Worm (Caenorhabditis elegans) whole organism, L3 larva: ENCODE measurements around the gene C29F9.8.
"Not testable (repeated sequence)": the region's sequence is repeated elsewhere in the genome, so short reads cannot be mapped to it uniquely, and the experiment has no call there.

Source experiments
- R02D3.7 ChIP-seq: fragments of 150-350 bp; optimal IDR thresholded peaks from 2 replicates; lab custom pipeline; 2014; ENCODE audit warnings: missing biosample characterization, missing genetic modification characterization
- ZK546.5 ChIP-seq: sonication (generic microtip); optimal IDR thresholded peaks from 2 replicates; lab custom pipeline; 2017; ENCODE audit warnings: missing biosample characterization, missing genetic modification characterization
- aly-2 ChIP-seq: fragments of 150-350 bp; optimal IDR thresholded peaks from 2 replicates; lab custom pipeline; 2014; ENCODE audit warnings: missing biosample characterization, missing genetic modification characterization
- ama-1 ChIP-seq: fragments of 150-350 bp; optimal IDR thresholded peaks from 2 replicates; lab custom pipeline; 2018
- ceh-16 ChIP-seq: sonication (generic microtip); optimal IDR thresholded peaks from 2 replicates; lab custom pipeline; 2017; ENCODE audit warnings: missing biosample characterization, missing genetic modification characterization
- ceh-28 ChIP-seq: fragments of 150-350 bp; optimal IDR thresholded peaks from 2 replicates; lab custom pipeline; 2014; ENCODE audit warnings: missing biosample characterization, missing genetic modification reagents, missing genetic modification characterization
- ceh-82 ChIP-seq: fragments of 150-350 bp; optimal IDR thresholded peaks from 2 replicates; lab custom pipeline; 2014; ENCODE audit warnings: missing biosample characterization, missing genetic modification characterization
- ceh-9 ChIP-seq: sonication (generic microtip); optimal IDR thresholded peaks from 2 replicates; lab custom pipeline; 2018; ENCODE audit warnings: missing biosample characterization, missing genetic modification characterization
- egl-27 ChIP-seq: sonication (generic microtip); optimal IDR thresholded peaks from 4 replicates; lab custom pipeline; 2017; ENCODE audit warnings: missing biosample characterization, missing genetic modification reagents, missing genetic modification characterization
- egl-5 ChIP-seq: fragments of 150-350 bp; optimal IDR thresholded peaks from 2 replicates; lab custom pipeline; 2017; ENCODE audit warnings: missing biosample characterization, missing genetic modification reagents, missing genetic modification characterization, inconsistent platforms
- elt-1 ChIP-seq: fragments of 150-350 bp; optimal IDR thresholded peaks from 2 replicates; lab custom pipeline; 2014; ENCODE audit warnings: missing biosample characterization, missing genetic modification characterization
- elt-2 ChIP-seq: sonication (generic microtip); optimal IDR thresholded peaks from 2 replicates; lab custom pipeline; 2016; ENCODE audit warnings: missing genetic modification reagents, mild to moderate bottlenecking, missing genetic modification characterization, missing compliant biosample characterization
- elt-3 ChIP-seq, 3 experiments: fragments of 150-350 bp in 1 of 3; sonication (generic microtip) in 2 of 3; optimal IDR thresholded peaks; 2 replicates in 2 of 3; 4 replicates in 1 of 3; lab custom pipeline; 2014 to 2017; ENCODE audit warnings: missing biosample characterization in 3 of 3, missing genetic modification characterization in 3 of 3
- eor-1 ChIP-seq, 2 experiments: fragments of 150-350 bp; optimal IDR thresholded peaks; 2 replicates each; lab custom pipeline; 2014 to 2018; ENCODE audit warnings: missing biosample characterization in 2 of 2, missing genetic modification characterization in 2 of 2
- fkh-10 ChIP-seq: sonication (generic microtip); optimal IDR thresholded peaks from 2 replicates; lab custom pipeline; 2017; ENCODE audit warnings: missing biosample characterization, missing genetic modification reagents, missing genetic modification characterization
- fkh-2 ChIP-seq: fragments of 150-350 bp; optimal IDR thresholded peaks from 2 replicates; lab custom pipeline; 2014; ENCODE audit warnings: missing biosample characterization, missing genetic modification reagents, missing genetic modification characterization
- fos-1 ChIP-seq: fragments of 150-350 bp; optimal IDR thresholded peaks from 2 replicates; lab custom pipeline; 2014; ENCODE audit warnings: missing biosample characterization, missing genetic modification characterization
- hmg-11 ChIP-seq: sonication (generic microtip); optimal IDR thresholded peaks from 2 replicates; lab custom pipeline; 2016; ENCODE audit warnings: missing genetic modification characterization, missing compliant biosample characterization
- jun-1 ChIP-seq: fragments of 150-350 bp; optimal IDR thresholded peaks from 2 replicates; lab custom pipeline; 2014; ENCODE audit warnings: missing biosample characterization, missing genetic modification reagents, missing genetic modification characterization
- lin-39 ChIP-seq: fragments of 150-350 bp; optimal IDR thresholded peaks from 2 replicates; lab custom pipeline; 2018; ENCODE audit warnings: missing biosample characterization, missing genetic modification reagents, missing genetic modification characterization
- lsy-12 ChIP-seq: sonication (generic microtip); optimal IDR thresholded peaks from 2 replicates; lab custom pipeline; 2016; ENCODE audit warnings: mild to moderate bottlenecking, missing genetic modification characterization, missing compliant biosample characterization
- mml-1 ChIP-seq: fragments of 150-350 bp; sonication (generic microtip); optimal IDR thresholded peaks from 3 replicates; lab custom pipeline; 2014; ENCODE audit warnings: missing biosample characterization, missing genetic modification characterization
- nfya-1 ChIP-seq: sonication (generic microtip); optimal IDR thresholded peaks from 2 replicates; lab custom pipeline; 2017; ENCODE audit warnings: missing genetic modification characterization, mild to moderate bottlenecking, missing compliant biosample characterization, antibody characterized with exemption, moderate library complexity; ENCODE audit not compliant: insufficient read depth
- nhr-11 ChIP-seq: fragments of 150-350 bp; optimal IDR thresholded peaks from 2 replicates; lab custom pipeline; 2014; ENCODE audit warnings: missing biosample characterization, missing genetic modification characterization
- nhr-12 ChIP-seq: fragments of 150-350 bp; optimal IDR thresholded peaks from 2 replicates; lab custom pipeline; 2014; ENCODE audit warnings: missing biosample characterization, missing genetic modification characterization
- nhr-23 ChIP-seq: fragments of 150-350 bp; optimal IDR thresholded peaks from 2 replicates; lab custom pipeline; 2014; ENCODE audit warnings: missing biosample characterization, missing genetic modification reagents, missing genetic modification characterization
- nhr-237 ChIP-seq: fragments of 150-350 bp; optimal IDR thresholded peaks from 2 replicates; lab custom pipeline; 2014; ENCODE audit warnings: missing biosample characterization, missing genetic modification characterization
- nhr-25 ChIP-seq: sonication (generic microtip); optimal IDR thresholded peaks from 2 replicates; lab custom pipeline; 2017; ENCODE audit warnings: missing biosample characterization, missing genetic modification characterization
- nhr-28 ChIP-seq: fragments of 150-350 bp; optimal IDR thresholded peaks from 2 replicates; lab custom pipeline; 2014; ENCODE audit warnings: missing biosample characterization, missing genetic modification characterization
- nhr-43 ChIP-seq: sonication (generic microtip); optimal IDR thresholded peaks from 2 replicates; lab custom pipeline; 2016; ENCODE audit warnings: mild to moderate bottlenecking, missing genetic modification characterization, missing compliant biosample characterization; ENCODE audit not compliant: poor library complexity, severe bottlenecking
- nhr-67 ChIP-seq: fragments of 150-350 bp; optimal IDR thresholded peaks from 2 replicates; lab custom pipeline; 2014; ENCODE audit warnings: missing biosample characterization, missing genetic modification characterization
- nhr-76 ChIP-seq: fragments of 150-350 bp; sonication (generic microtip); optimal IDR thresholded peaks from 5 replicates; lab custom pipeline; 2014; ENCODE audit warnings: missing biosample characterization, missing genetic modification characterization
- nhr-77 ChIP-seq: fragments of 150-350 bp; optimal IDR thresholded peaks from 2 replicates; lab custom pipeline; 2014; ENCODE audit warnings: missing biosample characterization, missing genetic modification characterization
- pha-4 ChIP-seq: fragments of 150-350 bp; optimal IDR thresholded peaks from 2 replicates; lab custom pipeline; 2014; ENCODE audit warnings: missing biosample characterization, missing genetic modification reagents, missing genetic modification characterization
- pqm-1 ChIP-seq: fragments of 150-350 bp; optimal IDR thresholded peaks from 2 replicates; lab custom pipeline; 2017; ENCODE audit warnings: missing biosample characterization, missing genetic modification characterization, inconsistent platforms
- sea-2 ChIP-seq: fragments of 150-350 bp; sonication (generic microtip); optimal IDR thresholded peaks from 4 replicates; lab custom pipeline; 2014; ENCODE audit warnings: missing biosample characterization, missing genetic modification reagents, missing genetic modification characterization
- skn-1 ChIP-seq: fragments of 150-350 bp; optimal IDR thresholded peaks from 2 replicates; lab custom pipeline; 2014; ENCODE audit warnings: missing biosample characterization, missing genetic modification characterization
- snpc-4 ChIP-seq: fragments of 150-350 bp; optimal IDR thresholded peaks from 2 replicates; lab custom pipeline; 2014; ENCODE audit warnings: missing biosample characterization, missing genetic modification characterization
- tbx-2 ChIP-seq: sonication (generic microtip); optimal IDR thresholded peaks from 2 replicates; lab custom pipeline; 2016; ENCODE audit warnings: mild to moderate bottlenecking, missing genetic modification characterization, missing compliant biosample characterization
- unc-39 ChIP-seq: sonication (generic microtip); optimal IDR thresholded peaks from 4 replicates; lab custom pipeline; 2017; ENCODE audit warnings: missing biosample characterization, missing genetic modification characterization
- unc-62 ChIP-seq: fragments of 150-350 bp; sonication (generic microtip); optimal IDR thresholded peaks from 4 replicates; lab custom pipeline; 2014; ENCODE audit warnings: missing biosample characterization, missing genetic modification reagents, missing genetic modification characterization
- zag-1 ChIP-seq: fragments of 150-350 bp; optimal IDR thresholded peaks from 2 replicates; lab custom pipeline; 2014; ENCODE audit warnings: missing biosample characterization, missing genetic modification characterization
- ztf-11 ChIP-seq: fragments of 150-350 bp; optimal IDR thresholded peaks from 2 replicates; lab custom pipeline; 2014; ENCODE audit warnings: missing biosample characterization, missing genetic modification characterization
- ztf-4 ChIP-seq: fragments of 150-350 bp; optimal IDR thresholded peaks from 2 replicates; lab custom pipeline; 2014; ENCODE audit warnings: missing biosample characterization, missing genetic modification characterization

C29F9.8 gene

DNA sequence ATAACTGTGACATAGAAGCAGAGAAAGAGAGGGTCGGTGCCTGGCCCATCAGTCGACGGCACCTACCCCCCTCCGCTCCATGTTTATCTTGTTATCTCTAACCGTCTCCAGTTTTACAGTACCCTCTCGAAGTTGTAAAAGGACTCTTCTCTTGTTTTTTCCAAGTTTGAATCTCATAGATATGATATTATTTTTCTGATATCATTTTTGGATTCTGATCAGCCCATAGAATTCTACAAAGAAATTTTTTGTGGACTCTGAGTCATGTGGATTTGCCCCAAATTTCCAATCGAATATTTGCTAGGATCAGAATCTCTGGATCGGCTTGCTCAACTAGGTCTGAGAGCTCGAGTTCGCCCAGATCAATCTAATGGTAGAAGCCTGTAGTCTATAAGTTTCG is 17.7 kb upstream of the C29F9.8 start, which contains the start of gene C29F9.6:
C29F9.6 (plus strand) TSS at position 301 of the 400 bp plus-strand sequence.
- TF ChIP-seq nhr-67, result no peak
- no peak for TF ChIP-seq aly-2
- no peak for TF ChIP-seq nhr-76 (tag; lab: Kevin White, UChicago)
- no peak for TF ChIP-seq nhr-43 (tag; lab: Kevin White, UChicago)
- TF ChIP-seq egl-5 (tag; lab: Kevin White, UChicago), result no peak

DNA sequence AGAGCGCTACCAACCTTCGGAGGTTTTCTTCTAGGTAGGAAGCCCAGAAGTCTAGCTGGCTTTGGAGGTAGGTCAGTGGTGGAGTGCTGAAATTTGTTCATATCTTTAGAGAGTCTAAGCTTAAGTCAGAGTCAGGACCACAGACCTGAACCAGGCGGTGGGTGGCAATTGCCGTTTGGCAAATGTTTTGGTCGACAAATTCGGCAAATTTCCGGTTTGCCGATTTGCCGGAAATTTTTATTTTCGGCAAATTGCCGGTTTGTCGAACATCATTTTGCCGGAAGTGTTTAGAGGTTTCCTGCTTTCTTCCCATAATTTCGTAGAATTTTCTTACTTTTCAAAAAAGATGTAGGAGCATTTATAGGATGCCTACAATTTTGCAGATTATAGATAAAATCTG is 1.9 kb upstream of the C29F9.8 start, which contains the start of gene C29F9.9:
C29F9.9 (minus strand) TSS at position 101 of the 400 bp plus-strand sequence.
- not testable (repeated sequence) for TF ChIP-seq pha-4 (tag; lab: Kevin White, UChicago); elt-3 (tag; optimal IDR thresholded peaks at IDR 0.05; lab: Kevin White, UChicago); nhr-25 (tag; lab: Kevin White, UChicago)

DNA sequence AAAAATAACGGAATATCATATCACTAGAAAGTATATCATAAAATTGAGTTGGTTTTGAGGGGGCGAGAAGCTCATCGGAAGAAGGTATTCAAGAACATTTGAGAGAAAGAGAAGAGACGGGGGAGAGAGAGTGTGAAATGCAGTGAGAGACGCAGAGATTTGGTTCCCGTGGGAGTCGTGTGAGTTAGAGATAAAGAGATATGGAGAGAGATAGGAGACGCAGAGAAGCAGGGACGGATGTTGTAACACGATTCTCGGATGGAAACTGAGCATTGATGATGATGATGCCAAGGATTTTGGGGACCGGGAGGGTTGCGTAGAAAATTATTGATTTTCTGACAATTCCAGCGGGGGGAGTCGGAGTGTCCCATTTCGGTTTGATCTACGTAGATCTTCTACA is 722 bp downstream of the C29F9.8 start:
- TF ChIP-seq zag-1 (tag; lab: Kevin White, UChicago), result no peak
- TF ChIP-seq pqm-1, result no peak
- TF ChIP-seq ceh-82 (tag; lab: Kevin White, UChicago), result no peak
- no peak for TF ChIP-seq unc-39 (tag; lab: Kevin White, UChicago)
- peak; percentile 12 for TF ChIP-seq elt-2 (tag; lab: Kevin White, UChicago)
- no peak for TF ChIP-seq egl-27 (tag; lab: Kevin White, UChicago)
- TF ChIP-seq nhr-237 (tag; lab: Kevin White, UChicago), result no peak
- TF ChIP-seq fkh-2 (tag; lab: Kevin White, UChicago), result no peak
- TF ChIP-seq R02D3.7 (tag; lab: Kevin White, UChicago), result peak; percentile 13
- TF ChIP-seq ceh-16 (tag; lab: Kevin White, UChicago), result no peak
- TF ChIP-seq nfya-1 (tag; lab: Kevin White, UChicago), result peak; percentile 46
- peak; percentile 58 for TF ChIP-seq ceh-28 (tag; lab: Kevin White, UChicago)
- TF ChIP-seq lsy-12 (tag; lab: Kevin White, UChicago), result no peak
- TF ChIP-seq nhr-76 (tag; lab: Kevin White, UChicago), result no peak
- no peak for TF ChIP-seq tbx-2 (tag; lab: Kevin White, UChicago)
- TF ChIP-seq sea-2 (GFP tag; lab: Kevin White, UChicago), result no peak
- no peak for TF ChIP-seq nhr-12 (tag; lab: Kevin White, UChicago)
- no peak for TF ChIP-seq pha-4 (tag; lab: Kevin White, UChicago)
- TF ChIP-seq, all 47 proteins: peak for 4

DNA sequence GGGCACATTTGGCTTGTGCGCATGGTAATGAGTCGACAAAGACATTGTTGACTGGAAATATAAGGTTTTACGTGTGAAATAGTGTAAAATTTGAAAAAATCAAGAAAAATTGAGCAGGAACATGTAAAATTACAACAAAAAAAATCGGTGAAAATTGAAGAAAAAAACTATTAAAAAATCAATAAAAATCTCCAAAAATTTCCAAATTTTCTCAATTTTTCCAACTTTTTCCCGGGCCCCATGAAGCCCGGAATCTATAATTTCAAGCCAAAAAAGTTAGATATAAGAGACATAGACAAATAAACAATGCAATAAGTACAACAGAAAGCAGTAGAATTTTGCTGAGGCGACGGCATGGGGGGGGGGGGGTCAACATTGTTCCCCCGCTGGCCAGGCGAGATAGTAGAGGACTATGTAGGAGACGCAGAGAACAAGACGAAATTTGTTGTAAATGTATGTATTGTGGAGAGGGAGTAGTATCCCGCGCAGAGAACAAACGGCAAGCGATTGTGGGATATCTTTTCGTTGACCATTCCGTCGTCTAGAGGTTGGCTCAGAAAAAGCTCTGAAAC is 2.1 kb downstream of the C29F9.8 start, which contains the start of gene pat-4:
pat-4 (minus strand) TSS at position 51 of the 572 bp plus-strand sequence.
- TF ChIP-seq ama-1 (lab: Kevin White, UChicago) (no peak), R02D3.7 (tag; lab: Kevin White, UChicago) (no peak), lin-39 (tag; lab: Kevin White, UChicago) (no peak), ceh-9 (no peak), nhr-76 (tag; lab: Kevin White, UChicago) (no peak), ceh-16 (tag; lab: Kevin White, UChicago) (no peak), elt-1 (tag; lab: Kevin White, UChicago) (no peak), eor-1 (tag; optimal IDR thresholded peaks at IDR 0.05; lab: Kevin White, UChicago) (no peak), nfya-1 (tag; lab: Kevin White, UChicago) (peak; percentile 33), ztf-4 (tag; lab: Kevin White, UChicago) (no peak), elt-2 (tag; lab: Kevin White, UChicago) (peak; percentile 1), tbx-2 (tag; lab: Kevin White, UChicago) (no peak), elt-3 (tag; optimal IDR thresholded peaks at IDR 0.05; lab: Kevin White, UChicago) (no peak), hmg-11 (tag; lab: Kevin White, UChicago) (peak; percentile 77), nhr-23 (tag; lab: Kevin White, UChicago) (peak; percentile 1), nhr-25 (tag; lab: Kevin White, UChicago) (no peak), fkh-10 (no peak), ztf-11 (no peak), nhr-28 (no peak), ZK546.5 (tag; lab: Kevin White, UChicago) (no peak), nhr-11 (no peak), fos-1 (tag; lab: Kevin White, UChicago) (no peak), pha-4 (tag; lab: Kevin White, UChicago) (peak; percentile 77), ceh-28 (tag; lab: Kevin White, UChicago) (no peak), mml-1 (no peak), unc-62 (GFP tag; lab: Kevin White, UChicago) (no peak), pqm-1 (no peak), lsy-12 (tag; lab: Kevin White, UChicago) (no peak), nhr-77 (tag; lab: Kevin White, UChicago) (no peak), unc-39 (tag; lab: Kevin White, UChicago) (no peak), snpc-4 (tag; lab: Kevin White, UChicago) (no peak), nhr-43 (tag; lab: Kevin White, UChicago) (no peak), nhr-67 (no peak), skn-1 (tag; lab: Kevin White, UChicago) (no peak), nhr-12 (tag; lab: Kevin White, UChicago) (no peak), zag-1 (tag; lab: Kevin White, UChicago) (no peak), jun-1 (tag; lab: Kevin White, UChicago) (no peak), ceh-82 (tag; lab: Kevin White, UChicago) (no peak)
